Fruit fly (Drosophila melanogaster) S2 (cell line): ENCODE measurements around the gene Mkp3.

Experiments used
- CG8478 ChIP-seq: fragments of >200 bp; optimal IDR thresholded peaks from 2 replicates; lab custom pipeline; 2018
- CTCF ChIP-seq, 2 experiments: fragments of >200 bp; optimal IDR thresholded peaks; 2 replicates each; lab custom pipeline; 2018

dm6 chr3L:19046389-19047042 lies 39.7 kb downstream of the Mkp3 start:
- TF ChIP-seq CG8478 (lab: Kevin White, UChicago): no peak
- no peak for TF ChIP-seq CTCF (optimal IDR thresholded peaks at IDR 0.05; lab: Kevin White, UChicago)
